Fruit fly (Drosophila melanogaster) whole organism, embryonic: ENCODE results near the gene Prat.

Experiments used
- Antp ChIP-seq: fragments of 200-800 bp; sonication (Bioruptor generic); optimal IDR thresholded peaks from 3 replicates; lab custom pipeline; 2016; ENCODE audit warnings: missing biosample characterization, missing genetic modification characterization
- BtbVII ChIP-seq: fragments of 200-800 bp; sonication (Bioruptor generic); optimal IDR thresholded peaks from 3 replicates; lab custom pipeline; 2017; ENCODE audit warnings: missing biosample characterization, mild to moderate bottlenecking, missing genetic modification characterization
- CG1024 ChIP-seq: fragments of 200-800 bp; sonication (Bioruptor generic); IDR thresholded peaks from 2 replicates; pipeline ENCODE4 v1.3.6; 2022; ENCODE audit warnings: missing biosample characterization, missing genetic modification characterization
- CG12219 ChIP-seq: fragments of 200-800 bp; sonication (Bioruptor generic); optimal IDR thresholded peaks from 3 replicates; lab custom pipeline; 2018; ENCODE audit warnings: missing biosample characterization, mild to moderate bottlenecking, missing genetic modification characterization
- CG1233 ChIP-seq: fragments of 200-800 bp; sonication (Bioruptor generic); optimal IDR thresholded peaks from 4 replicates; lab custom pipeline; 2018; ENCODE audit warnings: missing biosample characterization, mild to moderate bottlenecking, missing genetic modification characterization
- CG12769 ChIP-seq: fragments of 200-800 bp; sonication (Bioruptor generic); optimal IDR thresholded peaks from 2 replicates; lab custom pipeline; 2019; ENCODE audit warnings: missing biosample characterization, mild to moderate bottlenecking, missing genetic modification characterization, moderate library complexity
- CG13123 ChIP-seq: fragments of 200-800 bp; sonication (Bioruptor generic); optimal IDR thresholded peaks from 2 replicates; lab custom pipeline; 2016; ENCODE audit warnings: missing biosample characterization, missing genetic modification characterization
- CG14710 ChIP-seq: fragments of 200-800 bp; sonication (Bioruptor generic); optimal IDR thresholded peaks from 3 replicates; lab custom pipeline; 2019; ENCODE audit warnings: missing biosample characterization, mild to moderate bottlenecking, missing genetic modification characterization, moderate library complexity
- CG15514 ChIP-seq: fragments of 200-800 bp; sonication (Bioruptor generic); optimal IDR thresholded peaks from 3 replicates; lab custom pipeline; 2017; ENCODE audit warnings: missing biosample characterization, missing genetic modification characterization, mild to moderate bottlenecking, moderate library complexity, missing genetic modification reagents
- CG1647 ChIP-seq: fragments of 200-800 bp; sonication (Bioruptor generic); optimal IDR thresholded peaks from 3 replicates; lab custom pipeline; 2016; ENCODE audit warnings: missing biosample characterization, missing genetic modification characterization
- CG17359 ChIP-seq: fragments of 200-800 bp; sonication (Bioruptor generic); optimal IDR thresholded peaks from 3 replicates; lab custom pipeline; 2018; ENCODE audit warnings: missing biosample characterization, mild to moderate bottlenecking, missing genetic modification characterization, moderate library complexity
- CG17385 ChIP-seq: fragments of 200-800 bp; sonication (Bioruptor generic); optimal IDR thresholded peaks from 3 replicates; lab custom pipeline; 2018; ENCODE audit warnings: missing biosample characterization, mild to moderate bottlenecking, missing genetic modification characterization
- CG17829 ChIP-seq: fragments of 200-800 bp; optimal IDR thresholded peaks from 2 replicates; lab custom pipeline; 2019; ENCODE audit warnings: missing biosample characterization, mild to moderate bottlenecking, missing genetic modification characterization, moderate library complexity
- CG1792 ChIP-seq: fragments of 200-800 bp; sonication (Bioruptor generic); optimal IDR thresholded peaks from 2 replicates; lab custom pipeline; 2016; ENCODE audit warnings: missing biosample characterization, missing genetic modification characterization
- CG30020 ChIP-seq: fragments of 200-800 bp; optimal IDR thresholded peaks from 2 replicates; lab custom pipeline; 2019; ENCODE audit warnings: missing biosample characterization, mild to moderate bottlenecking, missing genetic modification characterization, moderate library complexity
- CG3281 ChIP-seq: fragments of 200-800 bp; sonication (Bioruptor generic); optimal IDR thresholded peaks from 3 replicates; lab custom pipeline; 2017; ENCODE audit warnings: missing biosample characterization, mild to moderate bottlenecking, missing genetic modification characterization
- CG33213 ChIP-seq: fragments of 200-800 bp; sonication (Bioruptor generic); optimal IDR thresholded peaks from 3 replicates; lab custom pipeline; 2016; ENCODE audit warnings: missing biosample characterization, missing genetic modification characterization
- CG3847 ChIP-seq: fragments of 200-800 bp; sonication (Bioruptor generic); IDR thresholded peaks from 2 replicates; pipeline ENCODE4 v1.3.6; 2022; ENCODE audit warnings: missing biosample characterization, missing genetic modification characterization
- CG7556 ChIP-seq: fragments of 200-800 bp; sonication (Bioruptor generic); optimal IDR thresholded peaks from 2 replicates; lab custom pipeline; 2017; ENCODE audit warnings: missing biosample characterization, mild to moderate bottlenecking, missing genetic modification characterization
- CG7786 ChIP-seq: fragments of 200-800 bp; sonication (Bioruptor generic); optimal IDR thresholded peaks from 2 replicates; lab custom pipeline; 2016; ENCODE audit warnings: missing biosample characterization, missing genetic modification characterization
- CG7928 ChIP-seq: fragments of 200-800 bp; sonication (Bioruptor generic); optimal IDR thresholded peaks from 2 replicates; lab custom pipeline; 2017; ENCODE audit warnings: missing biosample characterization, mild to moderate bottlenecking, missing genetic modification characterization
- CG9797 ChIP-seq: fragments of 200-800 bp; sonication (Bioruptor generic); optimal IDR thresholded peaks from 3 replicates; lab custom pipeline; 2018; ENCODE audit warnings: missing biosample characterization, mild to moderate bottlenecking, missing genetic modification characterization
- D19A ChIP-seq: fragments of 200-800 bp; optimal IDR thresholded peaks from 3 replicates; lab custom pipeline; 2019; ENCODE audit warnings: missing biosample characterization, mild to moderate bottlenecking, missing genetic modification characterization, moderate library complexity
- Dp ChIP-seq: fragments of 200-800 bp; sonication (Bioruptor generic); optimal IDR thresholded peaks from 2 replicates; lab custom pipeline; 2018; ENCODE audit warnings: missing biosample characterization, mild to moderate bottlenecking, missing genetic modification characterization, moderate library complexity
- Dref ChIP-seq: fragments of 200-800 bp; sonication (Bioruptor generic); IDR thresholded peaks from 2 replicates; pipeline ENCODE4 v1.3.6; 2022; ENCODE audit warnings: missing biosample characterization, missing genetic modification characterization
- Fer3 ChIP-seq: fragments of 200-800 bp; sonication (Bioruptor generic); optimal IDR thresholded peaks from 2 replicates; lab custom pipeline; 2018; ENCODE audit warnings: missing biosample characterization, mild to moderate bottlenecking, missing genetic modification characterization, moderate library complexity
- Med ChIP-seq: fragments of 200-800 bp; sonication (Bioruptor generic); peaks from one replicate; lab custom pipeline; 2016; ENCODE audit warnings: missing biosample characterization, missing genetic modification characterization, mild to moderate bottlenecking, inconsistent platforms, moderate library complexity
- Neu2 ChIP-seq: fragments of 200-800 bp; sonication (Bioruptor generic); optimal IDR thresholded peaks from 3 replicates; lab custom pipeline; 2016; ENCODE audit warnings: missing biosample characterization, missing genetic modification characterization, borderline replicate concordance
- Nf-YC ChIP-seq: fragments of 200-800 bp; optimal IDR thresholded peaks from 3 replicates; lab custom pipeline; 2019; ENCODE audit warnings: missing biosample characterization, mild to moderate bottlenecking, missing genetic modification characterization, moderate library complexity
- YL-1 ChIP-seq: fragments of 200-800 bp; sonication (Bioruptor generic); optimal IDR thresholded peaks from 3 replicates; lab custom pipeline; 2017; ENCODE audit warnings: missing biosample characterization, mild to moderate bottlenecking, missing genetic modification characterization
- ara ChIP-seq: fragments of 200-800 bp; sonication (Bioruptor generic); IDR thresholded peaks from 2 replicates; pipeline ENCODE4 v1.3.6; 2022; ENCODE audit warnings: missing biosample characterization, missing genetic modification characterization
- ase ChIP-seq: fragments of 200-800 bp; sonication (Bioruptor generic); IDR thresholded peaks from 3 replicates; pipeline ENCODE4 v1.3.6; 2022; ENCODE audit warnings: missing biosample characterization, missing genetic modification characterization
- crol ChIP-seq: fragments of 200-800 bp; sonication (Bioruptor generic); IDR thresholded peaks from 2 replicates; pipeline ENCODE4 v1.3.6; 2022; ENCODE audit warnings: missing biosample characterization, missing genetic modification characterization
- dmrt11E ChIP-seq: fragments of 200-800 bp; sonication (Bioruptor generic); optimal IDR thresholded peaks from 3 replicates; lab custom pipeline; 2018; ENCODE audit warnings: missing biosample characterization, mild to moderate bottlenecking, missing genetic modification characterization, moderate library complexity
- dpn ChIP-seq, 2 experiments: fragments of 200-800 bp; sonication (Bioruptor generic); optimal IDR thresholded peaks; 3 replicates each; lab custom pipeline; 2016; ENCODE audit warnings: missing biosample characterization in 2 of 2, missing genetic modification characterization in 2 of 2
- eyg ChIP-seq: fragments of 200-800 bp; sonication (Bioruptor generic); optimal IDR thresholded peaks from 3 replicates; lab custom pipeline; 2016; ENCODE audit warnings: missing biosample characterization, missing genetic modification characterization
- ftz-f1 ChIP-seq: fragments of 200-800 bp; sonication (Bioruptor generic); optimal IDR thresholded peaks from 2 replicates; lab custom pipeline; 2016; ENCODE audit warnings: missing biosample characterization, missing genetic modification characterization
- gcm ChIP-seq: fragments of 200-800 bp; sonication (Bioruptor generic); optimal IDR thresholded peaks from 2 replicates; lab custom pipeline; 2019; ENCODE audit warnings: missing biosample characterization, mild to moderate bottlenecking, missing genetic modification characterization, moderate library complexity
- gcm2 ChIP-seq: fragments of 200-800 bp; sonication (Bioruptor generic); optimal IDR thresholded peaks from 2 replicates; lab custom pipeline; 2016; ENCODE audit warnings: missing biosample characterization, missing genetic modification characterization
- gro ChIP-seq: fragments of 200-800 bp; sonication (Bioruptor generic); optimal IDR thresholded peaks from 2 replicates; lab custom pipeline; 2016; ENCODE audit warnings: missing biosample characterization, missing genetic modification characterization
- gsb ChIP-seq: fragments of 200-800 bp; sonication (Bioruptor generic); IDR thresholded peaks from 2 replicates; pipeline ENCODE4 v1.3.6; 2022; ENCODE audit warnings: missing biosample characterization, missing genetic modification characterization
- lilli ChIP-seq: fragments of 200-800 bp; sonication (Bioruptor generic); optimal IDR thresholded peaks from 3 replicates; lab custom pipeline; 2016; ENCODE audit warnings: missing biosample characterization, missing genetic modification characterization
- nerfin-2 ChIP-seq: fragments of 200-800 bp; sonication (Bioruptor generic); IDR thresholded peaks from 2 replicates; pipeline ENCODE4 v1.3.6; 2022; ENCODE audit warnings: missing biosample characterization, missing genetic modification characterization; ENCODE audit not compliant: partially characterized antibody
- pan ChIP-seq, 4 experiments: fragments of >200 bp in 3 of 4; fragments of 200-800 bp in 1 of 4; sonication (Bioruptor generic) in 1 of 4; optimal IDR thresholded peaks in 3 of 4; IDR thresholded peaks in 1 of 4; 2 replicates each; pipeline versions ENCODE4 v1.3.6 to Lab custom; 2017 to 2022; ENCODE audit warnings: missing biosample characterization in 2 of 4, missing genetic modification characterization in 2 of 4, mixed read lengths in 1 of 4
- pho ChIP-seq: fragments of 200-800 bp; sonication (Bioruptor generic); optimal IDR thresholded peaks from 2 replicates; lab custom pipeline; 2016; ENCODE audit warnings: missing biosample characterization, missing genetic modification characterization
- phol ChIP-seq: fragments of 200-800 bp; sonication (Bioruptor generic); optimal IDR thresholded peaks from 3 replicates; lab custom pipeline; 2018; ENCODE audit warnings: missing biosample characterization, mild to moderate bottlenecking, missing genetic modification characterization, moderate library complexity
- rib ChIP-seq: fragments of 200-800 bp; sonication (Bioruptor generic); IDR thresholded peaks from 2 replicates; pipeline ENCODE4 v1.3.6; 2022; ENCODE audit warnings: missing biosample characterization, missing genetic modification characterization
- slou ChIP-seq: fragments of 200-800 bp; sonication (Bioruptor generic); optimal IDR thresholded peaks from 3 replicates; lab custom pipeline; 2016; ENCODE audit warnings: missing biosample characterization, missing genetic modification characterization
- sqz ChIP-seq: fragments of 200-800 bp; sonication (Bioruptor generic); optimal IDR thresholded peaks from 3 replicates; lab custom pipeline; 2018; ENCODE audit warnings: missing biosample characterization, mild to moderate bottlenecking, missing genetic modification characterization
- stwl ChIP-seq: fragments of 200-800 bp; sonication (Bioruptor generic); optimal IDR thresholded peaks from 3 replicates; lab custom pipeline; 2018; ENCODE audit warnings: missing biosample characterization, mild to moderate bottlenecking, missing genetic modification characterization, moderate library complexity
- vvl ChIP-seq: fragments of 200-800 bp; sonication (Bioruptor generic); IDR thresholded peaks from 2 replicates; pipeline ENCODE4 v1.3.6; 2022; ENCODE audit warnings: missing biosample characterization, missing genetic modification characterization

Gene Prat

dm6 chr3R:7913139-7913538, 1.6 kb upstream of the Prat start, which contains the start of gene Rfk (continued):
- TF ChIP-seq crol (GFP tag; lab: Robert Waterston, UW) (no peak), D19A (tag; lab: Kevin White, UChicago) (no peak), CG13123 (GFP tag; lab: Kevin White, UChicago) (no peak), CG1233 (no peak), ftz-f1 (no peak), dpn (GFP tag; optimal IDR thresholded peaks at IDR 0.05; lab: Kevin White, UChicago) (peak in 1 of 2 experiments; percentile 6), pan (optimal IDR thresholded peaks at IDR 0.05; lab: Kevin White, UChicago) (no peak), pan (GFP tag; optimal IDR thresholded peaks at IDR 0.05 in 1 of 2, IDR thresholded peaks at IDR 0.05 in 1 of 2) (no peak), Fer3 (tag; lab: Kevin White, UChicago) (peak; percentile 16), eyg (GFP tag; lab: Kevin White, UChicago) (no peak), CG7786 (GFP tag; lab: Kevin White, UChicago) (no peak), ase (no peak), CG14710 (peak; percentile 39), slou (GFP tag; lab: Kevin White, UChicago) (no peak), Nf-YC (tag; lab: Kevin White, UChicago) (peak; percentile 33), CG17385 (GFP tag; lab: Kevin White, UChicago) (no peak), Dp (peak; percentile 52), Dref (GFP tag; lab: Robert Waterston, UW) (no peak), CG1024 (no peak), CG15514 (GFP tag; lab: Kevin White, UChicago) (peak; percentile 53), dmrt11E (tag; lab: Kevin White, UChicago) (peak; percentile 7), gsb (GFP tag; lab: Robert Waterston, UW) (no peak), CG17359 (tag; lab: Kevin White, UChicago) (peak; percentile 26), nerfin-2 (GFP tag; lab: Robert Waterston, UW) (no peak), CG12769 (tag; lab: Kevin White, UChicago) (no peak), gro (no peak), CG17829 (peak; percentile 32), ara (GFP tag; lab: Robert Waterston, UW) (no peak), pho (GFP tag; lab: Kevin White, UChicago) (no peak), sqz (GFP tag; lab: Kevin White, UChicago) (no peak), CG30020 (tag; lab: Kevin White, UChicago) (peak; percentile 52), CG3281 (GFP tag; lab: Kevin White, UChicago) (peak; percentile 10), Med (GFP tag; lab: Kevin White, UChicago) (peak; percentile 78), Neu2 (GFP tag; lab: Kevin White, UChicago) (no peak), CG9797 (no peak), YL-1 (no peak), lilli (GFP tag; lab: Kevin White, UChicago) (peak; percentile 49), CG33213 (peak; percentile 9), gcm (GFP tag; lab: Kevin White, UChicago) (peak; percentile 30), CG3847 (GFP tag; lab: Robert Waterston, UW) (0 out of 2 replicates have a peak, but pooled peaks have one; percentile 6), CG1647 (GFP tag; lab: Kevin White, UChicago) (no peak), CG12219 (no peak), phol (peak; percentile 40), rib (GFP tag; lab: Robert Waterston, UW) (no peak), CG7928 (no peak), vvl (GFP tag; lab: Robert Waterston, UW) (peak; percentile 67), Antp (GFP tag; lab: Kevin White, UChicago) (no peak), BtbVII (GFP tag; lab: Kevin White, UChicago) (no peak), CG7556 (GFP tag; lab: Kevin White, UChicago) (no peak), stwl (peak; percentile 61), CG1792 (GFP tag; lab: Kevin White, UChicago) (no peak), gcm2 (GFP tag; lab: Kevin White, UChicago) (no peak)
